Fruit fly (Drosophila melanogaster) whole organism, embryonic: ENCODE data around the gene CG4009.

Experiments
- Ada2b ChIP-seq: fragments of 200-800 bp; sonication (Bioruptor generic); IDR thresholded peaks from 2 replicates; pipeline ENCODE4 v1.3.6; 2022; ENCODE audit warnings: missing biosample characterization, missing genetic modification characterization
- CG1024 ChIP-seq: fragments of 200-800 bp; sonication (Bioruptor generic); IDR thresholded peaks from 2 replicates; pipeline ENCODE4 v1.3.6; 2022; ENCODE audit warnings: missing biosample characterization, missing genetic modification characterization
- CG10654 ChIP-seq: fragments of 200-800 bp; sonication (Bioruptor generic); optimal IDR thresholded peaks from 2 replicates; lab custom pipeline; 2016; ENCODE audit warnings: missing biosample characterization, missing genetic modification characterization
- CG10979 ChIP-seq: fragments of 200-800 bp; sonication (Bioruptor generic); optimal IDR thresholded peaks from 2 replicates; lab custom pipeline; 2018; ENCODE audit warnings: missing biosample characterization, mild to moderate bottlenecking, missing genetic modification characterization, moderate library complexity
- CG11560 ChIP-seq: fragments of 200-800 bp; sonication (Bioruptor generic); IDR thresholded peaks from 3 replicates; pipeline ENCODE4 v1.3.6; 2022; ENCODE audit warnings: missing biosample characterization, missing genetic modification characterization
- CG12219 ChIP-seq: fragments of 200-800 bp; sonication (Bioruptor generic); optimal IDR thresholded peaks from 3 replicates; lab custom pipeline; 2018; ENCODE audit warnings: missing biosample characterization, mild to moderate bottlenecking, missing genetic modification characterization
- CG12744 ChIP-seq: fragments of 200-800 bp; sonication (Bioruptor generic); optimal IDR thresholded peaks from 2 replicates; lab custom pipeline; 2016; ENCODE audit warnings: missing biosample characterization, missing genetic modification characterization
- CG12942 ChIP-seq: fragments of 200-800 bp; sonication (Bioruptor generic); optimal IDR thresholded peaks from 3 replicates; lab custom pipeline; 2016; ENCODE audit warnings: missing biosample characterization, missing genetic modification characterization
- CG13624 ChIP-seq: fragments of 200-800 bp; sonication (Bioruptor generic); optimal IDR thresholded peaks from 2 replicates; lab custom pipeline; 2016; ENCODE audit warnings: missing biosample characterization, missing genetic modification characterization
- CG14014 ChIP-seq: fragments of 200-800 bp; sonication (Bioruptor generic); IDR thresholded peaks from 2 replicates; pipeline ENCODE4 v1.3.6; 2022; ENCODE audit warnings: missing biosample characterization, missing genetic modification characterization
- CG1602 ChIP-seq: fragments of 200-800 bp; sonication (Bioruptor generic); optimal IDR thresholded peaks from 3 replicates; lab custom pipeline; 2016; ENCODE audit warnings: missing biosample characterization, missing genetic modification characterization
- CG2199 ChIP-seq: fragments of 200-800 bp; sonication (Bioruptor generic); IDR thresholded peaks from 3 replicates; pipeline ENCODE4 v1.3.6; 2022; ENCODE audit warnings: missing biosample characterization, missing genetic modification characterization
- CG3995 ChIP-seq: fragments of 200-800 bp; sonication (Bioruptor generic); optimal IDR thresholded peaks from 3 replicates; lab custom pipeline; 2016; ENCODE audit warnings: missing biosample characterization, missing genetic modification characterization
- CG42726 ChIP-seq: fragments of 200-800 bp; sonication (Bioruptor generic); IDR thresholded peaks from 2 replicates; pipeline ENCODE4 v1.3.6; 2022; ENCODE audit warnings: missing biosample characterization, missing genetic modification characterization; ENCODE audit not compliant: partially characterized antibody
- CG4360 ChIP-seq: fragments of 200-800 bp; sonication (Bioruptor generic); IDR thresholded peaks from 2 replicates; pipeline ENCODE4 v1.3.6; 2022; ENCODE audit warnings: missing biosample characterization, missing genetic modification characterization
- CG43689 ChIP-seq: fragments of 200-800 bp; sonication (Bioruptor generic); IDR thresholded peaks from 2 replicates; pipeline ENCODE4 v1.3.6; 2022; ENCODE audit warnings: missing biosample characterization, missing genetic modification characterization
- CG6683 ChIP-seq: fragments of 200-800 bp; sonication (Bioruptor generic); optimal IDR thresholded peaks from 2 replicates; lab custom pipeline; 2017; ENCODE audit warnings: missing biosample characterization, mild to moderate bottlenecking, missing genetic modification characterization, missing genetic modification reagents
- CG7372 ChIP-seq: fragments of 200-800 bp; sonication (Bioruptor generic); IDR thresholded peaks from 2 replicates; pipeline ENCODE4 v1.3.6; 2022; ENCODE audit warnings: missing biosample characterization, missing genetic modification characterization
- CG7745 ChIP-seq: fragments of 200-800 bp; sonication (Bioruptor generic); optimal IDR thresholded peaks from 2 replicates; lab custom pipeline; 2018; ENCODE audit warnings: missing biosample characterization, mild to moderate bottlenecking, missing genetic modification characterization, moderate library complexity
- CG7839 ChIP-seq: fragments of 200-800 bp; sonication (Bioruptor generic); optimal IDR thresholded peaks from 3 replicates; lab custom pipeline; 2018; ENCODE audit warnings: missing biosample characterization, mild to moderate bottlenecking, missing genetic modification characterization, moderate library complexity
- CG9876 ChIP-seq: fragments of 200-800 bp; sonication (Bioruptor generic); optimal IDR thresholded peaks from 2 replicates; lab custom pipeline; 2016; ENCODE audit warnings: missing biosample characterization, missing genetic modification characterization
- Camta ChIP-seq: fragments of 200-800 bp; sonication (Bioruptor generic); optimal IDR thresholded peaks from 2 replicates; lab custom pipeline; 2016; ENCODE audit warnings: missing biosample characterization, missing genetic modification characterization
- Drgx ChIP-seq: fragments of 200-800 bp; sonication (Bioruptor generic); IDR thresholded peaks from 2 replicates; pipeline ENCODE4 v1.3.6; 2022; ENCODE audit warnings: missing biosample characterization, missing genetic modification characterization
- H15 ChIP-seq: fragments of 200-800 bp; sonication (Bioruptor generic); IDR thresholded peaks from 3 replicates; pipeline ENCODE4 v1.3.6; 2022; ENCODE audit warnings: missing biosample characterization, missing genetic modification characterization
- H2.0 ChIP-seq: fragments of 200-800 bp; sonication (Bioruptor generic); IDR thresholded peaks from 2 replicates; pipeline ENCODE4 v1.3.6; 2022; ENCODE audit warnings: missing biosample characterization, missing genetic modification characterization
- HHEX ChIP-seq: fragments of 200-800 bp; sonication (Bioruptor generic); optimal IDR thresholded peaks from 3 replicates; lab custom pipeline; 2017; ENCODE audit warnings: missing biosample characterization, mild to moderate bottlenecking, missing genetic modification characterization, missing genetic modification reagents
- Hsf ChIP-seq: fragments of 200-800 bp; sonication (Bioruptor generic); optimal IDR thresholded peaks from 3 replicates; lab custom pipeline; 2016; ENCODE audit warnings: missing biosample characterization, missing genetic modification characterization
- Lim3 ChIP-seq: fragments of 200-800 bp; sonication (Bioruptor generic); IDR thresholded peaks from 2 replicates; pipeline ENCODE4 v1.3.6; 2022; ENCODE audit warnings: missing biosample characterization, missing genetic modification characterization
- NC2α ChIP-seq: fragments of 200-800 bp; sonication (Bioruptor generic); optimal IDR thresholded peaks from 2 replicates; lab custom pipeline; 2016; ENCODE audit warnings: missing biosample characterization, missing genetic modification characterization
- Nf-YA ChIP-seq: fragments of 200-800 bp; sonication (Bioruptor generic); IDR thresholded peaks from 2 replicates; pipeline ENCODE4 v1.3.6; 2022; ENCODE audit warnings: missing biosample characterization, missing genetic modification characterization
- Sox100B ChIP-seq: fragments of 200-800 bp; sonication (Bioruptor generic); optimal IDR thresholded peaks from 3 replicates; lab custom pipeline; 2018; ENCODE audit warnings: missing biosample characterization, mild to moderate bottlenecking, missing genetic modification characterization
- Usf ChIP-seq: fragments of 200-800 bp; sonication (Bioruptor generic); optimal IDR thresholded peaks from 2 replicates; lab custom pipeline; 2017; ENCODE audit warnings: missing genotype, missing biosample characterization, missing genetic modification characterization
- ab ChIP-seq: fragments of 200-800 bp; sonication (Bioruptor generic); optimal IDR thresholded peaks from 2 replicates; lab custom pipeline; 2016; ENCODE audit warnings: missing biosample characterization, missing genetic modification characterization
- ash1 ChIP-seq: fragments of 200-800 bp; sonication (Bioruptor generic); optimal IDR thresholded peaks from 2 replicates; lab custom pipeline; 2018; ENCODE audit warnings: missing biosample characterization, mild to moderate bottlenecking, missing genetic modification characterization
- corto ChIP-seq: fragments of 200-800 bp; sonication (Bioruptor generic); optimal IDR thresholded peaks from 2 replicates; lab custom pipeline; 2016; ENCODE audit warnings: missing biosample characterization, mild to moderate bottlenecking, missing genetic modification characterization, moderate library complexity
- eyg ChIP-seq: fragments of 200-800 bp; sonication (Bioruptor generic); optimal IDR thresholded peaks from 3 replicates; lab custom pipeline; 2016; ENCODE audit warnings: missing biosample characterization, missing genetic modification characterization
- fd96Cb ChIP-seq: fragments of 200-800 bp; sonication (Bioruptor generic); optimal IDR thresholded peaks from 2 replicates; lab custom pipeline; 2018; ENCODE audit warnings: missing biosample characterization, mild to moderate bottlenecking, missing genetic modification characterization, moderate library complexity
- gcm ChIP-seq: fragments of 200-800 bp; sonication (Bioruptor generic); optimal IDR thresholded peaks from 2 replicates; lab custom pipeline; 2019; ENCODE audit warnings: missing biosample characterization, mild to moderate bottlenecking, missing genetic modification characterization, moderate library complexity
- her ChIP-seq: fragments of 200-800 bp; sonication (Bioruptor generic); optimal IDR thresholded peaks from 2 replicates; lab custom pipeline; 2016; ENCODE audit warnings: missing biosample characterization, missing genetic modification characterization
- mam ChIP-seq: fragments of 200-800 bp; sonication (Bioruptor generic); optimal IDR thresholded peaks from 3 replicates; lab custom pipeline; 2016; ENCODE audit warnings: missing biosample characterization, missing genetic modification characterization
- pb ChIP-seq: fragments of 200-800 bp; sonication (Bioruptor generic); optimal IDR thresholded peaks from 3 replicates; lab custom pipeline; 2016; ENCODE audit warnings: missing biosample characterization, missing genetic modification characterization
- pfk ChIP-seq: fragments of 200-800 bp; sonication (Bioruptor generic); optimal IDR thresholded peaks from 2 replicates; lab custom pipeline; 2018; ENCODE audit warnings: missing biosample characterization, mild to moderate bottlenecking, missing genetic modification characterization, moderate library complexity
- phol ChIP-seq: fragments of 200-800 bp; sonication (Bioruptor generic); optimal IDR thresholded peaks from 3 replicates; lab custom pipeline; 2018; ENCODE audit warnings: missing biosample characterization, mild to moderate bottlenecking, missing genetic modification characterization, moderate library complexity
- pros ChIP-seq: fragments of 200-800 bp; sonication (Bioruptor generic); optimal IDR thresholded peaks from 3 replicates; lab custom pipeline; 2019; ENCODE audit warnings: missing biosample characterization, mild to moderate bottlenecking, missing genetic modification characterization, moderate library complexity
- sc ChIP-seq, 3 experiments: fragments of >200 bp in 2 of 3; fragments of 200-800 bp in 1 of 3; sonication (Bioruptor generic) in 1 of 3; optimal IDR thresholded peaks; 2 replicates in 2 of 3; 3 replicates in 1 of 3; lab custom pipeline; 2017; ENCODE audit warnings: mild to moderate bottlenecking in 1 of 3, missing biosample characterization in 1 of 3, missing genetic modification characterization in 1 of 3, missing genetic modification reagents in 1 of 3
- sd ChIP-seq: fragments of 200-800 bp; sonication (Bioruptor generic); optimal IDR thresholded peaks from 3 replicates; lab custom pipeline; 2018; ENCODE audit warnings: missing biosample characterization, mild to moderate bottlenecking, missing genetic modification characterization, moderate library complexity
- seq ChIP-seq: fragments of 200-800 bp; sonication (Bioruptor generic); IDR thresholded peaks from 2 replicates; pipeline ENCODE4 v1.3.6; 2022; ENCODE audit warnings: missing biosample characterization, missing genetic modification characterization
- sisA ChIP-seq: fragments of 200-800 bp; sonication (Bioruptor generic); IDR thresholded peaks from 2 replicates; pipeline ENCODE4 v1.3.6; 2022; ENCODE audit warnings: missing biosample characterization, missing genetic modification characterization
- z ChIP-seq: fragments of 200-800 bp; sonication (Bioruptor generic); IDR thresholded peaks from 3 replicates; pipeline ENCODE4 v1.3.6; 2022; ENCODE audit warnings: missing biosample characterization, missing genetic modification characterization

CG4009 gene

dm6 chr3R:16986181-16987074 is 49.4 kb downstream of the CG4009 start (continued):
- no peak for TF ChIP-seq pros (GFP tag; lab: Kevin White, UChicago)
- TF ChIP-seq mam: peak; percentile 98
- peak; percentile 97 for TF ChIP-seq Drgx
- TF ChIP-seq CG2199 (GFP tag; lab: Robert Waterston, UW): peak; percentile 93
- peak; percentile 92 for TF ChIP-seq H15
- TF ChIP-seq pb (GFP tag; lab: Kevin White, UChicago): peak; percentile 90
- TF ChIP-seq sisA (GFP tag; lab: Robert Waterston, UW): peak; percentile 93
- TF ChIP-seq CG10979 (tag; lab: Kevin White, UChicago): peak; percentile 57
- peak; percentile 43 for TF ChIP-seq Sox100B (GFP tag; lab: Kevin White, UChicago)
- TF ChIP-seq corto: peak; percentile 70
- TF ChIP-seq ash1: peak; percentile 92
- TF ChIP-seq H2.0 (GFP tag; lab: Robert Waterston, UW): peak; percentile 96
- TF ChIP-seq sd (tag; lab: Kevin White, UChicago): peak; percentile 93
- TF ChIP-seq Usf: peak; percentile 92
- TF ChIP-seq ab (GFP tag; lab: Kevin White, UChicago): peak; percentile 91
- TF ChIP-seq CG11560 (tag; lab: Robert Waterston, UW): peak; percentile 88
- TF ChIP-seq CG14014 (GFP tag; lab: Robert Waterston, UW): peak; percentile 99
- TF ChIP-seq seq (GFP tag; lab: Robert Waterston, UW): peak; percentile 96
- peak; percentile 90 for TF ChIP-seq Lim3
- TF ChIP-seq HHEX: peak; percentile 92
- TF ChIP-seq CG13624 (GFP tag; lab: Kevin White, UChicago): peak; percentile 97
- peak; percentile 63 for TF ChIP-seq CG4360 (GFP tag; lab: Robert Waterston, UW)
- TF ChIP-seq CG7745 (tag; lab: Kevin White, UChicago): no peak
- peak; percentile 74 for TF ChIP-seq CG1024
- peak; percentile 91 for TF ChIP-seq CG12219 (GFP tag; lab: Kevin White, UChicago)
- TF ChIP-seq Camta (GFP tag; lab: Kevin White, UChicago): peak; percentile 86
- peak; percentile 91 for TF ChIP-seq CG43689 (GFP tag; lab: Robert Waterston, UW)
- TF ChIP-seq Ada2b (GFP tag; lab: Robert Waterston, UW): peak; percentile 95
- peak; percentile 96 for TF ChIP-seq CG7372
- TF ChIP-seq CG3995: peak; percentile 82
- TF ChIP-seq pfk (GFP tag; lab: Kevin White, UChicago): peak; percentile 37
- TF ChIP-seq CG12744 (GFP tag; lab: Kevin White, UChicago): peak; percentile 91
- TF ChIP-seq CG10654 (GFP tag; lab: Kevin White, UChicago): peak; percentile 86
- TF ChIP-seq CG9876 (GFP tag; lab: Kevin White, UChicago): peak; percentile 93
- peak; percentile 77 for TF ChIP-seq phol (tag; lab: Kevin White, UChicago)
- peak; percentile 65 for TF ChIP-seq fd96Cb (tag; lab: Kevin White, UChicago)
- peak; percentile 83 for TF ChIP-seq NC2α (GFP tag; lab: Kevin White, UChicago)
- peak; percentile 58 for TF ChIP-seq gcm (GFP tag; lab: Kevin White, UChicago)
- TF ChIP-seq CG6683 (GFP tag; lab: Kevin White, UChicago): peak; percentile 91
- no peak for TF ChIP-seq CG42726 (GFP tag; lab: Robert Waterston, UW)
- peak; percentile 83 for TF ChIP-seq CG1602 (GFP tag; lab: Kevin White, UChicago)
- TF ChIP-seq CG12942 (GFP tag; lab: Kevin White, UChicago): peak; percentile 92
- TF ChIP-seq CG7839: peak; percentile 96
- peak; percentile 88 for TF ChIP-seq z (GFP tag; lab: Robert Waterston, UW)
- peak; percentile 91 for TF ChIP-seq Hsf
- no peak for TF ChIP-seq sc (optimal IDR thresholded peaks at IDR 0.05; lab: Kevin White, UChicago)
- no peak for TF ChIP-seq sc (GFP tag; optimal IDR thresholded peaks at IDR 0.05; lab: Kevin White, UChicago)
- peak; percentile 85 for TF ChIP-seq Nf-YA (GFP tag; lab: Robert Waterston, UW)
- peak; percentile 93 for TF ChIP-seq eyg (GFP tag; lab: Kevin White, UChicago)
- TF ChIP-seq her: peak; percentile 96
